Worm (Caenorhabditis elegans) whole organism, young adult: ENCODE results near the gene C03B1.4.

Source experiments
- B0261.1 ChIP-seq: sonication (generic microtip); optimal IDR thresholded peaks from 2 replicates; lab custom pipeline; 2016; ENCODE audit warnings: mild to moderate bottlenecking, missing genetic modification characterization, moderate library complexity, missing compliant biosample characterization
- F22D6.2 ChIP-seq: sonication (generic microtip); optimal IDR thresholded peaks from 2 replicates; lab custom pipeline; 2016; ENCODE audit warnings: mild to moderate bottlenecking, missing genetic modification characterization, missing compliant biosample characterization
- F23B12.7 ChIP-seq: sonication (generic microtip); optimal IDR thresholded peaks from 2 replicates; lab custom pipeline; 2017; ENCODE audit warnings: missing genetic modification characterization, mild to moderate bottlenecking, missing compliant biosample characterization, antibody characterized with exemption, moderate library complexity; ENCODE audit not compliant: insufficient read depth
- F39B2.1 ChIP-seq: fragments of 200-800 bp; sonication (Bioruptor generic); IDR thresholded peaks from 2 replicates; pipeline ENCODE4 v1.3.6; 2022; ENCODE audit warnings: missing genetic modification reagents, missing genetic modification characterization, missing compliant biosample characterization
- F52B5.7 ChIP-seq: sonication (generic microtip); optimal IDR thresholded peaks from 2 replicates; lab custom pipeline; 2016; ENCODE audit warnings: mild to moderate bottlenecking, missing genetic modification characterization, missing compliant biosample characterization
- ama-1 ChIP-seq, 3 experiments: fragments of 150-350 bp in 1 of 3; sonication (generic microtip) in 2 of 3; optimal IDR thresholded peaks; 2 replicates each; lab custom pipeline; 2014 to 2018; ENCODE audit warnings: missing biosample characterization in 2 of 3, missing genetic modification characterization in 2 of 3, missing genetic modification reagents in 2 of 3
- aptf-2 ChIP-seq: fragments of 200-800 bp; sonication (Bioruptor generic); conservative IDR thresholded peaks from 2 replicates; pipeline ENCODE4 v1.3.6; 2022; ENCODE audit warnings: missing genetic modification reagents, missing genetic modification characterization, missing compliant biosample characterization
- attf-5 ChIP-seq: fragments of 200-800 bp; sonication (Bioruptor generic); optimal IDR thresholded peaks from 2 replicates; lab custom pipeline; 2018; ENCODE audit warnings: mild to moderate bottlenecking, missing genetic modification characterization, missing compliant biosample characterization
- attf-6 ChIP-seq: fragments of 200-800 bp; sonication (Bioruptor generic); IDR thresholded peaks from 2 replicates; pipeline ENCODE4 v1.3.6; 2022; ENCODE audit warnings: missing genetic modification reagents, missing genetic modification characterization, missing compliant biosample characterization
- ceh-27 ChIP-seq: fragments of 200-800 bp; sonication (Bioruptor generic); optimal IDR thresholded peaks from 2 replicates; lab custom pipeline; 2018; ENCODE audit warnings: mild to moderate bottlenecking, missing genetic modification characterization, moderate library complexity, missing compliant biosample characterization
- dox-1 ChIP-seq: fragments of 200-800 bp; sonication (Bioruptor generic); IDR thresholded peaks from 2 replicates; pipeline ENCODE4 v1.3.6; 2022; ENCODE audit warnings: missing genetic modification reagents, missing genetic modification characterization, missing compliant biosample characterization
- efl-1 ChIP-seq: fragments of 150-350 bp; optimal IDR thresholded peaks from 2 replicates; lab custom pipeline; 2014; ENCODE audit warnings: missing biosample characterization, missing genetic modification reagents, missing genetic modification characterization
- egl-44 ChIP-seq: fragments of 200-800 bp; sonication (Bioruptor generic); IDR thresholded peaks from 2 replicates; pipeline ENCODE4 v1.3.6; 2022; ENCODE audit warnings: missing genetic modification reagents, missing genetic modification characterization, missing compliant biosample characterization
- ekl-4 ChIP-seq: fragments of 200-800 bp; sonication (Bioruptor generic); IDR thresholded peaks from 2 replicates; pipeline ENCODE4 v1.3.6; 2022; ENCODE audit warnings: missing genetic modification reagents, missing genetic modification characterization, missing compliant biosample characterization
- gei-17 ChIP-seq: fragments of 200-800 bp; sonication (Bioruptor generic); optimal IDR thresholded peaks from 2 replicates; lab custom pipeline; 2018; ENCODE audit warnings: mild to moderate bottlenecking, missing genetic modification characterization, missing compliant biosample characterization
- him-1 ChIP-seq: sonication (generic microtip); optimal IDR thresholded peaks from 2 replicates; lab custom pipeline; 2016; ENCODE audit warnings: missing genotype, missing genetic modification reagents, missing genetic modification characterization, missing compliant biosample characterization
- hmg-1.2 ChIP-seq: fragments of 200-800 bp; sonication (Bioruptor generic); IDR thresholded peaks from 2 replicates; pipeline ENCODE4 v1.3.6; 2022; ENCODE audit warnings: missing genetic modification reagents, missing genetic modification characterization, missing compliant biosample characterization
- hmg-20 ChIP-seq: fragments of 200-800 bp; sonication (Bioruptor generic); IDR thresholded peaks from 2 replicates; pipeline ENCODE4 v1.3.6; 2022; ENCODE audit warnings: missing genetic modification reagents, missing genetic modification characterization, missing compliant biosample characterization
- let-526 ChIP-seq: fragments of 200-800 bp; sonication (Bioruptor generic); IDR thresholded peaks from 2 replicates; pipeline ENCODE4 v1.3.6; 2022; ENCODE audit warnings: missing genetic modification reagents, missing genetic modification characterization, missing compliant biosample characterization
- let-607 ChIP-seq, 2 experiments: fragments of 200-800 bp in 1 of 2; sonication (Bioruptor generic) in 1 of 2; sonication (generic microtip) in 1 of 2; optimal IDR thresholded peaks; 2 replicates each; lab custom pipeline; 2016 to 2018; ENCODE audit warnings: mild to moderate bottlenecking in 2 of 2, missing compliant biosample characterization in 2 of 2, missing genetic modification characterization in 2 of 2, moderate library complexity in 2 of 2, missing genotype in 1 of 2
- lsl-1 ChIP-seq: fragments of 200-800 bp; sonication (Bioruptor generic); optimal IDR thresholded peaks from 2 replicates; lab custom pipeline; 2018; ENCODE audit warnings: mild to moderate bottlenecking, missing genetic modification characterization, moderate library complexity, missing compliant biosample characterization
- lsy-27 ChIP-seq: sonication (generic microtip); optimal IDR thresholded peaks from 2 replicates; lab custom pipeline; 2017; ENCODE audit warnings: missing genetic modification characterization, mild to moderate bottlenecking, missing compliant biosample characterization, antibody characterized with exemption, missing genotype, borderline replicate concordance; ENCODE audit not compliant: insufficient read depth
- madf-3 ChIP-seq: fragments of 200-800 bp; sonication (Bioruptor generic); IDR thresholded peaks from 2 replicates; pipeline ENCODE4 v1.3.6; 2022; ENCODE audit warnings: missing genetic modification reagents, missing genetic modification characterization, missing compliant biosample characterization
- mel-28 ChIP-seq: sonication (generic microtip); optimal IDR thresholded peaks from 2 replicates; lab custom pipeline; 2016; ENCODE audit warnings: borderline replicate concordance, mild to moderate bottlenecking, missing genetic modification characterization, missing compliant biosample characterization
- nfya-1 ChIP-seq: sonication (generic microtip); optimal IDR thresholded peaks from 2 replicates; lab custom pipeline; 2017; ENCODE audit warnings: antibody characterized with exemption, missing compliant biosample characterization, missing genetic modification characterization, borderline replicate concordance; ENCODE audit not compliant: insufficient read depth
- nfya-2 ChIP-seq: fragments of 200-800 bp; sonication (Bioruptor generic); IDR thresholded peaks from 2 replicates; pipeline ENCODE4 v1.3.6; 2022; ENCODE audit warnings: missing genetic modification reagents, missing genetic modification characterization, missing compliant biosample characterization
- nfyb-1 ChIP-seq: fragments of 200-800 bp; sonication (Bioruptor generic); IDR thresholded peaks from 2 replicates; pipeline ENCODE4 v1.3.6; 2022; ENCODE audit warnings: missing genetic modification reagents, missing genetic modification characterization, missing compliant biosample characterization
- nhr-80 ChIP-seq: sonication (generic microtip); optimal IDR thresholded peaks from 2 replicates; lab custom pipeline; 2016; ENCODE audit warnings: missing genetic modification characterization, missing compliant biosample characterization
- rpc-1 ChIP-seq, 2 experiments: fragments of 150-350 bp in 1 of 2; sonication (generic microtip) in 1 of 2; optimal IDR thresholded peaks; 2 replicates each; lab custom pipeline; 2014 to 2018; ENCODE audit warnings: missing biosample characterization in 1 of 2, missing genetic modification characterization in 1 of 2, missing genetic modification reagents in 1 of 2, missing genotype in 1 of 2
- snpc-1.1 ChIP-seq: sonication (generic microtip); optimal IDR thresholded peaks from 2 replicates; lab custom pipeline; 2017; ENCODE audit warnings: missing genetic modification characterization, mild to moderate bottlenecking, missing compliant biosample characterization, antibody characterized with exemption, moderate library complexity, missing genotype, missing genetic modification reagents; ENCODE audit not compliant: insufficient read depth
- tbx-9 ChIP-seq: sonication (generic microtip); optimal IDR thresholded peaks from 2 replicates; lab custom pipeline; 2016; ENCODE audit warnings: borderline replicate concordance, missing genetic modification characterization, inconsistent platforms, missing compliant biosample characterization
- ztf-26 ChIP-seq: sonication (generic microtip); optimal IDR thresholded peaks from 2 replicates; lab custom pipeline; 2017; ENCODE audit warnings: missing genetic modification characterization, missing compliant biosample characterization

Gene C03B1.4

ce11 chrX:6373348-6373747 is 9.1 kb downstream of the C03B1.4 start, which contains the start of gene C03B1.17:
Gene C03B1.17, plus strand, starts transcription at chrX:6373648.
- no peak for TF ChIP-seq snpc-1.1
- TF ChIP-seq hmg-1.2 (GFP tag; lab: Robert Waterston, UW): no peak
- no peak for TF ChIP-seq egl-44 (GFP tag; lab: Robert Waterston, UW)
- TF ChIP-seq F39B2.1 (GFP tag; lab: Robert Waterston, UW): no peak
- TF ChIP-seq attf-6 (GFP tag; lab: Robert Waterston, UW): no peak
- no peak for TF ChIP-seq mel-28
- TF ChIP-seq nfya-2 (GFP tag; lab: Robert Waterston, UW): no peak
- TF ChIP-seq tbx-9: no peak
- TF ChIP-seq lsy-27 (tag; lab: Kevin White, UChicago): no peak
- no peak for TF ChIP-seq lsl-1 (GFP tag; lab: Kevin White, UChicago)
- no peak for TF ChIP-seq dox-1 (GFP tag; lab: Robert Waterston, UW)
- no peak for TF ChIP-seq F52B5.7 (tag; lab: Kevin White, UChicago)
- TF ChIP-seq ekl-4 (GFP tag; lab: Robert Waterston, UW): no peak
- TF ChIP-seq hmg-20 (GFP tag; lab: Robert Waterston, UW): no peak
- TF ChIP-seq, all 124 proteins: peak for 0

- TF ChIP-seq gei-17 (no peak), aptf-2 (GFP tag; lab: Robert Waterston, UW) (no peak), him-1 (tag; lab: Kevin White, UChicago) (no peak), rpc-1 (optimal IDR thresholded peaks at IDR 0.05; lab: Kevin White, UChicago) (no peak), rpc-1 (tag; optimal IDR thresholded peaks at IDR 0.05; lab: Kevin White, UChicago) (no peak), nfya-1 (tag; lab: Kevin White, UChicago) (no peak), let-607 (tag; optimal IDR thresholded peaks at IDR 0.05; lab: Kevin White, UChicago) (no peak), efl-1 (GFP tag; lab: Kevin White, UChicago) (no peak), madf-3 (GFP tag; lab: Robert Waterston, UW) (no peak), nfyb-1 (GFP tag; lab: Robert Waterston, UW) (no peak), hmg-20 (GFP tag; lab: Robert Waterston, UW) (no peak), ceh-27 (GFP tag; lab: Kevin White, UChicago) (no peak), F22D6.2 (tag; lab: Kevin White, UChicago) (no peak), let-526 (GFP tag; lab: Robert Waterston, UW) (no peak), B0261.1 (tag; lab: Kevin White, UChicago) (no peak), F23B12.7 (no peak)
These were observed 10.2 kb downstream of the C03B1.4 start, which contains the start of gene C03B1.1 for ce11 chrX:6374451-6374850. Gene C03B1.1, plus strand, starts transcription at chrX:6374751.

- TF ChIP-seq nhr-80 (tag; lab: Kevin White, UChicago): peak; percentile 27
- TF ChIP-seq ama-1 (optimal IDR thresholded peaks at IDR 0.05; lab: Kevin White, UChicago): peak; percentile 74
- no peak for TF ChIP-seq ama-1 (GFP tag; optimal IDR thresholded peaks at IDR 0.05; lab: Kevin White, UChicago)
- no peak for TF ChIP-seq ztf-26 (tag; lab: Kevin White, UChicago)
- no peak for TF ChIP-seq attf-5 (GFP tag; lab: Kevin White, UChicago)
- TF ChIP-seq, all 124 proteins: peak for 2
These were observed 13.5 kb downstream of the C03B1.4 start, which contains the start of gene lmp-1 for ce11 chrX:6377634-6378288. Gene lmp-1, minus strand, starts transcription at chrX:6377684.
